Fruit fly (Drosophila melanogaster) whole organism, embryonic: ENCODE data around the gene ago.

Experiments
- Aef1 ChIP-seq: fragments of 200-800 bp; sonication (Bioruptor generic); IDR thresholded peaks from 3 replicates; pipeline ENCODE4 v1.3.6; 2022; ENCODE audit warnings: missing biosample characterization, missing genetic modification characterization
- Atf-2 ChIP-seq: fragments of 200-800 bp; sonication (Bioruptor generic); optimal IDR thresholded peaks from 2 replicates; lab custom pipeline; 2016; ENCODE audit warnings: missing biosample characterization, missing genetic modification characterization
- BEAF-32 ChIP-seq: fragments of 200-800 bp; sonication (Bioruptor generic); optimal IDR thresholded peaks from 3 replicates; lab custom pipeline; 2017; ENCODE audit warnings: missing biosample characterization, missing genetic modification characterization, mild to moderate bottlenecking, moderate library complexity, missing genetic modification reagents
- Bdp1 ChIP-seq: fragments of 200-800 bp; sonication (Bioruptor generic); optimal IDR thresholded peaks from 3 replicates; lab custom pipeline; 2016; ENCODE audit warnings: missing biosample characterization, missing genetic modification characterization
- BtbVII ChIP-seq: fragments of 200-800 bp; sonication (Bioruptor generic); optimal IDR thresholded peaks from 3 replicates; lab custom pipeline; 2017; ENCODE audit warnings: missing biosample characterization, mild to moderate bottlenecking, missing genetic modification characterization
- CG10209 ChIP-seq: fragments of 200-800 bp; sonication (Bioruptor generic); optimal IDR thresholded peaks from 3 replicates; lab custom pipeline; 2017; ENCODE audit warnings: missing biosample characterization, mild to moderate bottlenecking, missing genetic modification characterization, missing genetic modification reagents
- CG10431 ChIP-seq: fragments of 200-800 bp; sonication (Bioruptor generic); optimal IDR thresholded peaks from 3 replicates; lab custom pipeline; 2018; ENCODE audit warnings: missing biosample characterization, mild to moderate bottlenecking, missing genetic modification characterization
- CG1233 ChIP-seq: fragments of 200-800 bp; sonication (Bioruptor generic); optimal IDR thresholded peaks from 4 replicates; lab custom pipeline; 2018; ENCODE audit warnings: missing biosample characterization, mild to moderate bottlenecking, missing genetic modification characterization
- CG14710 ChIP-seq: fragments of 200-800 bp; sonication (Bioruptor generic); optimal IDR thresholded peaks from 3 replicates; lab custom pipeline; 2019; ENCODE audit warnings: missing biosample characterization, mild to moderate bottlenecking, missing genetic modification characterization, moderate library complexity
- CG15514 ChIP-seq: fragments of 200-800 bp; sonication (Bioruptor generic); optimal IDR thresholded peaks from 3 replicates; lab custom pipeline; 2017; ENCODE audit warnings: missing biosample characterization, missing genetic modification characterization, mild to moderate bottlenecking, moderate library complexity, missing genetic modification reagents
- CG17361 ChIP-seq: fragments of 200-800 bp; sonication (Bioruptor generic); IDR thresholded peaks from 3 replicates; pipeline ENCODE4 v1.3.6; 2022; ENCODE audit warnings: missing biosample characterization, missing genetic modification characterization
- CG2875 ChIP-seq: fragments of 200-800 bp; sonication (Bioruptor generic); optimal IDR thresholded peaks from 2 replicates; lab custom pipeline; 2017; ENCODE audit warnings: missing biosample characterization, mild to moderate bottlenecking, missing genetic modification characterization, missing genetic modification reagents
- CG30020 ChIP-seq: fragments of 200-800 bp; optimal IDR thresholded peaks from 2 replicates; lab custom pipeline; 2019; ENCODE audit warnings: missing biosample characterization, mild to moderate bottlenecking, missing genetic modification characterization, moderate library complexity
- CG31365 ChIP-seq: fragments of 200-800 bp; sonication (Bioruptor generic); optimal IDR thresholded peaks from 2 replicates; lab custom pipeline; 2018; ENCODE audit warnings: missing biosample characterization, mild to moderate bottlenecking, missing genetic modification characterization
- CG32532 ChIP-seq: fragments of 200-800 bp; sonication (Bioruptor generic); IDR thresholded peaks from 2 replicates; pipeline ENCODE4 v1.3.6; 2022; ENCODE audit warnings: missing biosample characterization, missing genetic modification characterization
- CG4820 ChIP-seq: fragments of 200-800 bp; sonication (Bioruptor generic); optimal IDR thresholded peaks from 3 replicates; lab custom pipeline; 2016; ENCODE audit warnings: missing biosample characterization, missing genetic modification characterization
- CG6272 ChIP-seq: fragments of 200-800 bp; sonication (Bioruptor generic); IDR thresholded peaks from 2 replicates; pipeline ENCODE4 v1.3.6; 2022; ENCODE audit warnings: missing biosample characterization, missing genetic modification characterization
- CG6813 ChIP-seq: fragments of 200-800 bp; sonication (Bioruptor generic); optimal IDR thresholded peaks from 2 replicates; lab custom pipeline; 2017; ENCODE audit warnings: missing biosample characterization, missing genetic modification characterization, mild to moderate bottlenecking, moderate library complexity, missing genetic modification reagents
- CG7786 ChIP-seq: fragments of 200-800 bp; sonication (Bioruptor generic); optimal IDR thresholded peaks from 2 replicates; lab custom pipeline; 2016; ENCODE audit warnings: missing biosample characterization, missing genetic modification characterization
- CG9797 ChIP-seq: fragments of 200-800 bp; sonication (Bioruptor generic); optimal IDR thresholded peaks from 3 replicates; lab custom pipeline; 2018; ENCODE audit warnings: missing biosample characterization, mild to moderate bottlenecking, missing genetic modification characterization
- D19A ChIP-seq: fragments of 200-800 bp; optimal IDR thresholded peaks from 3 replicates; lab custom pipeline; 2019; ENCODE audit warnings: missing biosample characterization, mild to moderate bottlenecking, missing genetic modification characterization, moderate library complexity
- D19B ChIP-seq: fragments of 200-800 bp; sonication (Bioruptor generic); optimal IDR thresholded peaks from 2 replicates; lab custom pipeline; 2017; ENCODE audit warnings: missing biosample characterization, mild to moderate bottlenecking, missing genetic modification characterization
- Dek ChIP-seq: fragments of 200-800 bp; sonication (Bioruptor generic); optimal IDR thresholded peaks from 3 replicates; lab custom pipeline; 2019; ENCODE audit warnings: missing biosample characterization, mild to moderate bottlenecking, missing genetic modification characterization, moderate library complexity
- Fer3 ChIP-seq: fragments of 200-800 bp; sonication (Bioruptor generic); optimal IDR thresholded peaks from 2 replicates; lab custom pipeline; 2018; ENCODE audit warnings: missing biosample characterization, mild to moderate bottlenecking, missing genetic modification characterization, moderate library complexity
- HLH54F ChIP-seq: fragments of 200-800 bp; sonication (Bioruptor generic); optimal IDR thresholded peaks from 3 replicates; lab custom pipeline; 2016; ENCODE audit warnings: missing biosample characterization, missing genetic modification characterization
- Hr3 ChIP-seq: fragments of 200-800 bp; sonication (Bioruptor generic); optimal IDR thresholded peaks from 3 replicates; lab custom pipeline; 2016; ENCODE audit warnings: missing biosample characterization, missing genetic modification characterization
- Hr78 ChIP-seq, 2 experiments: fragments of 200-800 bp in 1 of 2; fragments of >200 bp in 1 of 2; sonication (Bioruptor generic) in 1 of 2; optimal IDR thresholded peaks; 2 replicates each; lab custom pipeline; 2017 to 2019; ENCODE audit warnings: missing biosample characterization in 2 of 2, missing genetic modification characterization in 2 of 2, mild to moderate bottlenecking in 1 of 2, moderate library complexity in 1 of 2
- Kr ChIP-seq: fragments of 200-800 bp; sonication (Bioruptor generic); optimal IDR thresholded peaks from 2 replicates; lab custom pipeline; 2017; ENCODE audit warnings: missing biosample characterization, mild to moderate bottlenecking, missing genetic modification characterization
- Myb ChIP-seq: fragments of 200-800 bp; sonication (Bioruptor generic); optimal IDR thresholded peaks from 2 replicates; lab custom pipeline; 2016; ENCODE audit warnings: missing biosample characterization, missing genetic modification characterization
- Ravus ChIP-seq: fragments of 200-800 bp; sonication (Bioruptor generic); IDR thresholded peaks from 2 replicates; pipeline ENCODE4 v1.3.6; 2022; ENCODE audit warnings: missing biosample characterization, missing genetic modification characterization
- Spps ChIP-seq: fragments of 200-800 bp; sonication (Bioruptor generic); optimal IDR thresholded peaks from 2 replicates; lab custom pipeline; 2018; ENCODE audit warnings: missing biosample characterization, mild to moderate bottlenecking, missing genetic modification characterization
- Sry-β ChIP-seq: fragments of 200-800 bp; sonication (Bioruptor generic); optimal IDR thresholded peaks from 2 replicates; lab custom pipeline; 2018; ENCODE audit warnings: missing biosample characterization, mild to moderate bottlenecking, missing genetic modification characterization, moderate library complexity
- Stat92E ChIP-seq, 3 experiments: fragments of >200 bp in 2 of 3; fragments of 200-800 bp in 1 of 3; sonication (Bioruptor generic) in 1 of 3; optimal IDR thresholded peaks; 2 replicates each; lab custom pipeline; 2017 to 2019; ENCODE audit warnings: missing biosample characterization in 3 of 3, missing genetic modification characterization in 3 of 3, mild to moderate bottlenecking in 1 of 3, moderate library complexity in 1 of 3
- Trl ChIP-seq, 3 experiments: fragments of >200 bp in 2 of 3; fragments of 200-800 bp in 1 of 3; sonication (Bioruptor generic) in 1 of 3; optimal IDR thresholded peaks; 2 replicates in 1 of 3; 3 replicates in 2 of 3; lab custom pipeline; 2016 to 2017; ENCODE audit warnings: missing biosample characterization in 1 of 3, missing genetic modification characterization in 1 of 3
- caup ChIP-seq: fragments of 200-800 bp; sonication (Bioruptor generic); optimal IDR thresholded peaks from 3 replicates; lab custom pipeline; 2017; ENCODE audit warnings: missing biosample characterization, mild to moderate bottlenecking, missing genetic modification characterization, moderate library complexity; ENCODE audit not compliant: severe bottlenecking
- dmrt11E ChIP-seq: fragments of 200-800 bp; sonication (Bioruptor generic); optimal IDR thresholded peaks from 3 replicates; lab custom pipeline; 2018; ENCODE audit warnings: missing biosample characterization, mild to moderate bottlenecking, missing genetic modification characterization, moderate library complexity
- dpn ChIP-seq, 2 experiments: fragments of 200-800 bp; sonication (Bioruptor generic); optimal IDR thresholded peaks; 3 replicates each; lab custom pipeline; 2016; ENCODE audit warnings: missing biosample characterization in 2 of 2, missing genetic modification characterization in 2 of 2
- ems ChIP-seq: fragments of 200-800 bp; sonication (Bioruptor generic); optimal IDR thresholded peaks from 3 replicates; lab custom pipeline; 2016; ENCODE audit warnings: missing biosample characterization, missing genetic modification characterization
- esg ChIP-seq: fragments of 200-800 bp; sonication (Bioruptor generic); conservative IDR thresholded peaks from 2 replicates; pipeline ENCODE4 v1.3.6; 2022; ENCODE audit warnings: missing biosample characterization, missing genetic modification characterization
- gfzf ChIP-seq: fragments of 200-800 bp; sonication (Bioruptor generic); optimal IDR thresholded peaks from 2 replicates; lab custom pipeline; 2016; ENCODE audit warnings: missing biosample characterization, mild to moderate bottlenecking, missing genetic modification characterization, moderate library complexity
- grau ChIP-seq: fragments of 200-800 bp; optimal IDR thresholded peaks from 3 replicates; lab custom pipeline; 2019; ENCODE audit warnings: missing biosample characterization, mild to moderate bottlenecking, missing genetic modification characterization, moderate library complexity
- gsb-n ChIP-seq: fragments of 200-800 bp; sonication (Bioruptor generic); optimal IDR thresholded peaks from 3 replicates; lab custom pipeline; 2018; ENCODE audit warnings: missing biosample characterization, mild to moderate bottlenecking, missing genetic modification characterization
- lbe ChIP-seq: fragments of 200-800 bp; sonication (Bioruptor generic); optimal IDR thresholded peaks from 2 replicates; lab custom pipeline; 2016; ENCODE audit warnings: missing biosample characterization, mild to moderate bottlenecking, missing genetic modification characterization
- lola ChIP-seq, 3 experiments: fragments of >200 bp in 2 of 3; fragments of 200-800 bp in 1 of 3; sonication (Bioruptor generic) in 1 of 3; optimal IDR thresholded peaks; 2 replicates each; lab custom pipeline; 2017 to 2019; ENCODE audit warnings: missing biosample characterization in 3 of 3, missing genetic modification characterization in 3 of 3, mild to moderate bottlenecking in 1 of 3, moderate library complexity in 1 of 3
- row ChIP-seq: fragments of 200-800 bp; sonication (Bioruptor generic); IDR thresholded peaks from 3 replicates; pipeline ENCODE4 v1.3.6; 2022; ENCODE audit warnings: missing biosample characterization, missing genetic modification characterization
- sisA ChIP-seq: fragments of 200-800 bp; sonication (Bioruptor generic); IDR thresholded peaks from 2 replicates; pipeline ENCODE4 v1.3.6; 2022; ENCODE audit warnings: missing biosample characterization, missing genetic modification characterization
- ttk ChIP-seq: fragments of 200-800 bp; sonication (Bioruptor generic); IDR thresholded peaks from 2 replicates; pipeline ENCODE4 v2.1.2; 2022; ENCODE audit warnings: missing biosample characterization, missing genetic modification characterization
- unc-4 ChIP-seq: fragments of 200-800 bp; sonication (Bioruptor generic); IDR thresholded peaks from 2 replicates; pipeline ENCODE4 v1.3.6; 2022; ENCODE audit warnings: missing biosample characterization, missing genetic modification characterization; ENCODE audit not compliant: partially characterized antibody
- yki ChIP-seq: fragments of >200 bp; optimal IDR thresholded peaks from 3 replicates; lab custom pipeline; 2018

ago gene

dm6 chr3L:4286784-4287183, 32.7 kb upstream of the ago start, which contains the start of gene TfIIEbeta (continued):
- TF ChIP-seq CG31365 (tag; lab: Kevin White, UChicago) = no peak
- TF ChIP-seq Dek (tag; lab: Kevin White, UChicago) = no peak
- TF ChIP-seq Spps (tag; lab: Kevin White, UChicago) = peak; percentile 11
- TF ChIP-seq Hr78 (GFP tag; optimal IDR thresholded peaks at IDR 0.05; lab: Kevin White, UChicago) = no peak
- no peak for TF ChIP-seq ems (GFP tag; lab: Kevin White, UChicago)
- no peak for TF ChIP-seq CG2875 (GFP tag; lab: Kevin White, UChicago)
- TF ChIP-seq CG32532 = peak; percentile 63
- no peak for TF ChIP-seq Ravus
- TF ChIP-seq Myb (GFP tag; lab: Kevin White, UChicago) = peak; percentile 74
- peak; percentile 3 to 13 for TF ChIP-seq dpn (GFP tag; optimal IDR thresholded peaks at IDR 0.05; lab: Kevin White, UChicago)
- TF ChIP-seq Sry-β (GFP tag; lab: Kevin White, UChicago) = peak; percentile 25
- TF ChIP-seq gfzf (GFP tag; lab: Kevin White, UChicago) = no peak
- TF ChIP-seq grau (tag; lab: Kevin White, UChicago) = peak; percentile 32
- peak; percentile 14 for TF ChIP-seq Hr3
- TF ChIP-seq D19A (tag; lab: Kevin White, UChicago) = peak; percentile 96
- peak; percentile 4 for TF ChIP-seq CG30020 (tag; lab: Kevin White, UChicago)
- TF ChIP-seq ttk = no peak
- no peak for TF ChIP-seq CG6813 (GFP tag; lab: Kevin White, UChicago)
- TF ChIP-seq CG4820 = no peak
- peak; percentile 23 for TF ChIP-seq dmrt11E (tag; lab: Kevin White, UChicago)
- TF ChIP-seq HLH54F (GFP tag; lab: Kevin White, UChicago) = no peak
- TF ChIP-seq CG7786 (GFP tag; lab: Kevin White, UChicago) = no peak
- peak; percentile 2 for TF ChIP-seq caup
- peak; percentile 6 for TF ChIP-seq CG10209 (GFP tag; lab: Kevin White, UChicago)
- TF ChIP-seq Fer3 (tag; lab: Kevin White, UChicago) = peak; percentile 46
- TF ChIP-seq Aef1 = no peak
- no peak for TF ChIP-seq Trl (optimal IDR thresholded peaks at IDR 0.05; lab: Kevin White, UChicago)
- no peak for TF ChIP-seq Trl (GFP tag; optimal IDR thresholded peaks at IDR 0.05; lab: Kevin White, UChicago)
- peak; percentile 37 for TF ChIP-seq CG1233 (GFP tag; lab: Kevin White, UChicago)
- TF ChIP-seq esg (GFP tag; lab: Robert Waterston, UW) = no peak
- peak in 1 of 3 experiments; percentile 6 for TF ChIP-seq Stat92E (GFP tag; optimal IDR thresholded peaks at IDR 0.05; lab: Kevin White, UChicago)
- no peak for TF ChIP-seq yki (lab: Kevin White, UChicago)
- peak; percentile 14; the same call in 1 of the 2 replicates for TF ChIP-seq sisA (GFP tag; lab: Robert Waterston, UW)
- TF ChIP-seq CG6272 (GFP tag; lab: Robert Waterston, UW) = no peak
- no peak for TF ChIP-seq Kr (GFP tag; lab: Kevin White, UChicago)
- peak; percentile 100 for TF ChIP-seq CG15514 (GFP tag; lab: Kevin White, UChicago)
- TF ChIP-seq Bdp1 (GFP tag; lab: Kevin White, UChicago) = no peak
- TF ChIP-seq lbe (GFP tag; lab: Kevin White, UChicago) = peak; percentile 46
- peak; percentile 25 for TF ChIP-seq CG10431 (GFP tag; lab: Kevin White, UChicago)
- no peak for TF ChIP-seq lola (GFP tag; optimal IDR thresholded peaks at IDR 0.05; lab: Kevin White, UChicago)
- no peak for TF ChIP-seq Atf-2 (GFP tag; lab: Kevin White, UChicago)
- TF ChIP-seq BtbVII (GFP tag; lab: Kevin White, UChicago) = peak; percentile 12
- TF ChIP-seq unc-4 (GFP tag; lab: Robert Waterston, UW) = no peak
- no peak for TF ChIP-seq D19B (GFP tag; lab: Kevin White, UChicago)
- TF ChIP-seq CG9797 = no peak
- peak; percentile 1 for TF ChIP-seq BEAF-32 (GFP tag; lab: Kevin White, UChicago)
- peak; percentile 49 for TF ChIP-seq CG14710 (tag; lab: Kevin White, UChicago)
- peak; percentile 30 for TF ChIP-seq gsb-n (tag; lab: Kevin White, UChicago)
- peak; percentile 55; the same call in 2 of the 3 replicates for TF ChIP-seq CG17361
- TF ChIP-seq row = peak; percentile 82
